Worm (Caenorhabditis elegans) whole organism, L2 larva: Measurements from ENCODE around the gene tcer-1.

Experiments used
- Y55F3AM.14 ChIP-seq: fragments of 200-800 bp; sonication (Bioruptor generic); optimal IDR thresholded peaks from 2 replicates; lab custom pipeline; 2018; ENCODE audit warnings: mild to moderate bottlenecking, missing genetic modification characterization, missing compliant biosample characterization
- fos-1 ChIP-seq: fragments of 150-350 bp; optimal IDR thresholded peaks from 2 replicates; lab custom pipeline; 2014; ENCODE audit warnings: missing biosample characterization, missing genetic modification characterization
- lsy-2 ChIP-seq, 2 experiments: fragments of 150-350 bp in 1 of 2; sonication (generic microtip) in 1 of 2; optimal IDR thresholded peaks; 2 replicates each; lab custom pipeline; 2014 to 2017; ENCODE audit warnings: missing biosample characterization in 2 of 2, missing genetic modification characterization in 2 of 2
- mdl-1 ChIP-seq, 2 experiments: fragments of 150-350 bp in 1 of 2; sonication (generic microtip) in 1 of 2; optimal IDR thresholded peaks; 2 replicates each; lab custom pipeline; 2017; ENCODE audit warnings: missing biosample characterization in 2 of 2, missing genetic modification characterization in 2 of 2
- nhr-12 ChIP-seq: fragments of 150-350 bp; optimal IDR thresholded peaks from 2 replicates; lab custom pipeline; 2014; ENCODE audit warnings: missing biosample characterization, missing genetic modification characterization
- nhr-129 ChIP-seq: fragments of 150-350 bp; optimal IDR thresholded peaks from 2 replicates; lab custom pipeline; 2014; ENCODE audit warnings: missing biosample characterization, missing genetic modification characterization
- nhr-21 ChIP-seq: fragments of 150-350 bp; optimal IDR thresholded peaks from 2 replicates; lab custom pipeline; 2014; ENCODE audit warnings: missing biosample characterization, missing genetic modification characterization
- unc-39 ChIP-seq: fragments of 150-350 bp; optimal IDR thresholded peaks from 2 replicates; lab custom pipeline; 2014; ENCODE audit warnings: missing biosample characterization, missing genetic modification characterization
- unc-62 ChIP-seq: fragments of 150-350 bp; optimal IDR thresholded peaks from 2 replicates; lab custom pipeline; 2014; ENCODE audit warnings: missing biosample characterization, missing genetic modification reagents, missing genetic modification characterization
- ztf-4 ChIP-seq: fragments of 150-350 bp; optimal IDR thresholded peaks from 2 replicates; lab custom pipeline; 2014; ENCODE audit warnings: missing biosample characterization, missing genetic modification characterization

DNA sequence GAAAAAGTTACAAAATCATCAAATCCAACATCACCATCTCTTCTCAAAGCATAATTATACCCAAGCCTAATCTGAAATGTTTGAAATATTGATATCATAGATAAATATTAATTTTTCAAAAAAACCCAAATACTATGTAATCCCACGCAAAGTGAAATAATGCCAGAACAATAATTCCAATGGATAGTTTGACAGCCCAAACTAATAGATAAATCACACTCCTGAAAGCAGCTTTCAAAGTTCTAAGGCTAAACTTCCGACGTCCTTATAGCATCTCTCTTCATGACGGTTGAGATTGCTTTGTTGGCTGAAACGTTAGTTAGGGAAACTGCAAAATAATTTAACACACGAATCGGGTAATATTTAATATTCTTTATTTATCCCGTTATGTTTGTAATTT, 49.4 kb upstream of the tcer-1 start:
- TF ChIP-seq nhr-21 (tag; lab: Kevin White, UChicago), result no peak
- no peak for TF ChIP-seq lsy-2 (tag; optimal IDR thresholded peaks at IDR 0.05; lab: Kevin White, UChicago)
- no peak for TF ChIP-seq fos-1 (tag; lab: Kevin White, UChicago)
- no peak for TF ChIP-seq nhr-129 (tag; lab: Kevin White, UChicago)
- no peak for TF ChIP-seq mdl-1 (tag; optimal IDR thresholded peaks at IDR 0.05; lab: Kevin White, UChicago)
- no peak for TF ChIP-seq Y55F3AM.14 (GFP tag; lab: Kevin White, UChicago)
- TF ChIP-seq unc-62 (GFP tag; lab: Kevin White, UChicago), result no peak
- TF ChIP-seq unc-39 (tag; lab: Kevin White, UChicago), result no peak
- no peak for TF ChIP-seq nhr-12 (tag; lab: Kevin White, UChicago)
- no peak for TF ChIP-seq ztf-4 (tag; lab: Kevin White, UChicago)
